Fruit fly (Drosophila melanogaster): ENCODE measurements around the gene bowl.
A peak's percentile ranks its signal among the peaks of the same experiment; 100 is the strongest.

The bowl gene

dm6 chr2L:3771109-3772067 is at the start of gene bowl (continued):
- TF ChIP-seq chif (GFP tag; optimal IDR thresholded peaks at IDR 0.05): peak; percentile 93 to 97
- peak; percentile 88 for TF ChIP-seq disco-r (GFP tag; optimal IDR thresholded peaks at IDR 0.05)
- peak; percentile 84 for TF ChIP-seq zfh2 (GFP tag; optimal IDR thresholded peaks at IDR 0.05)
- TF ChIP-seq CG8478 (optimal IDR thresholded peaks at IDR 0.05): no peak
- peak; percentile 95 for TF ChIP-seq CG10366 (GFP tag; IDR thresholded peaks at IDR 0.05)
- TF ChIP-seq bab2 (GFP tag; optimal IDR thresholded peaks at IDR 0.05): peak; percentile 93
- peak; percentile 97 for TF ChIP-seq esg (GFP tag; conservative IDR thresholded peaks at IDR 0.05)
- TF ChIP-seq Jarid2 (GFP tag; optimal IDR thresholded peaks at IDR 0.05): peak; percentile 85
- TF ChIP-seq cad (GFP tag; optimal IDR thresholded peaks at IDR 0.05): peak; percentile 21
- peak; percentile 90 for TF ChIP-seq chinmo (GFP tag; IDR thresholded peaks at IDR 0.05; ENCODE audit: partially characterized antibody)
- peak; percentile 95 for TF ChIP-seq tin (GFP tag; optimal IDR thresholded peaks at IDR 0.05)
- TF ChIP-seq CG11560 (tag; IDR thresholded peaks at IDR 0.05): peak; percentile 87
- TF ChIP-seq Blimp-1 (GFP tag; optimal IDR thresholded peaks at IDR 0.05): peak; percentile 89
- TF ChIP-seq C15 (GFP tag; IDR thresholded peaks at IDR 0.05): peak; percentile 85; the same call in 2 of the 3 replicates
- peak; percentile 95 for TF ChIP-seq CG12299 (tag; optimal IDR thresholded peaks at IDR 0.05)
- no peak for TF ChIP-seq vnd (GFP tag; IDR thresholded peaks at IDR 0.05; ENCODE audit: partially characterized antibody)
- peak; percentile 99 for TF ChIP-seq kni (GFP tag; optimal IDR thresholded peaks at IDR 0.05)
- TF ChIP-seq Sox102F (GFP tag; optimal IDR thresholded peaks at IDR 0.05): peak; percentile 97
- TF ChIP-seq CG3065 (GFP tag; optimal IDR thresholded peaks at IDR 0.05): peak; percentile 90
- peak; percentile 85 for TF ChIP-seq fd102C (GFP tag; optimal IDR thresholded peaks at IDR 0.05)
- peak; percentile 84 for TF ChIP-seq BtbVII (GFP tag; optimal IDR thresholded peaks at IDR 0.05)
- peak; percentile 97 for TF ChIP-seq PHDP (tag; optimal IDR thresholded peaks at IDR 0.05)
- peak; percentile 82 for TF ChIP-seq en (GFP tag; optimal IDR thresholded peaks at IDR 0.05)
- peak; percentile 91 for TF ChIP-seq CG13424 (tag; optimal IDR thresholded peaks at IDR 0.05)
- TF ChIP-seq Side (GFP tag; optimal IDR thresholded peaks at IDR 0.05): peak; percentile 93
- peak; percentile 89 for TF ChIP-seq Dbx (GFP tag; IDR thresholded peaks at IDR 0.05)
- TF ChIP-seq CG7786 (GFP tag; optimal IDR thresholded peaks at IDR 0.05): peak; percentile 94
- peak; percentile 92 for TF ChIP-seq CG8388 (GFP tag; optimal IDR thresholded peaks at IDR 0.05)
- TF ChIP-seq wdn (GFP tag; IDR thresholded peaks at IDR 0.05): peak; percentile 95
- TF ChIP-seq Gsc (GFP tag; IDR thresholded peaks at IDR 0.05): peak; percentile 91
- peak; percentile 53 for TF ChIP-seq kah (GFP tag; optimal IDR thresholded peaks at IDR 0.05)
- peak; percentile 97 for TF ChIP-seq sim (GFP tag; IDR thresholded peaks at IDR 0.05)
- no peak for TF ChIP-seq tna (GFP tag; IDR thresholded peaks at IDR 0.05; ENCODE audit: partially characterized antibody)
- TF ChIP-seq dati (GFP tag; IDR thresholded peaks at IDR 0.05): peak; percentile 92
- peak; percentile 99 for TF ChIP-seq Drgx (GFP tag; IDR thresholded peaks at IDR 0.05)
- peak; percentile 73 for TF ChIP-seq CG8281 (tag; optimal IDR thresholded peaks at IDR 0.05)
- peak; percentile 75 for TF ChIP-seq Neu2 (GFP tag; optimal IDR thresholded peaks at IDR 0.05; ENCODE audit: borderline replicate concordance)
- peak; percentile 97 for TF ChIP-seq CG10959 (GFP tag; IDR thresholded peaks at IDR 0.05)
- peak; percentile 84 for TF ChIP-seq E2f2 (GFP tag; IDR thresholded peaks at IDR 0.05)
- TF ChIP-seq run (tag; optimal IDR thresholded peaks at IDR 0.05): peak; percentile 84
- TF ChIP-seq CG32532 (GFP tag; IDR thresholded peaks at IDR 0.05): peak; percentile 96
- peak; percentile 98 for TF ChIP-seq dysf (GFP tag; IDR thresholded peaks at IDR 0.05)
- TF ChIP-seq Mad (GFP tag; optimal IDR thresholded peaks at IDR 0.05): peak; percentile 92
- TF ChIP-seq ac (GFP tag; optimal IDR thresholded peaks at IDR 0.05): peak; percentile 86
- peak; percentile 97 for TF ChIP-seq CG9932 (GFP tag; IDR thresholded peaks at IDR 0.05)
- TF ChIP-seq NfI (GFP tag; optimal IDR thresholded peaks at IDR 0.05): peak; percentile 91
- TF ChIP-seq fru (optimal IDR thresholded peaks at IDR 0.05): peak; percentile 19
- peak; percentile 49; the same call in 1 of the 2 replicates for TF ChIP-seq Dip2 (GFP tag; IDR thresholded peaks at IDR 0.05)
- TF ChIP-seq CG6689 (GFP tag; IDR thresholded peaks at IDR 0.05): peak; percentile 97

All from whole organism, embryonic.